Worm (Caenorhabditis elegans) whole organism, L1 larva: ENCODE results near the gene F44G4.5.
A peak's percentile ranks its signal among the peaks of the same experiment; 100 is the strongest.

ENCODE experiments used
- F16B12.6 ChIP-seq: fragments of 150-350 bp; optimal IDR thresholded peaks from 2 replicates; lab custom pipeline; 2014; ENCODE audit warnings: missing biosample characterization, missing genetic modification characterization
- Y116A8C.19 ChIP-seq: sonication (generic microtip); optimal IDR thresholded peaks from 2 replicates; lab custom pipeline; 2016; ENCODE audit warnings: missing compliant biosample characterization, missing genetic modification characterization, borderline replicate concordance
- alr-1 ChIP-seq: fragments of 200-800 bp; sonication (Bioruptor generic); optimal IDR thresholded peaks from 2 replicates; lab custom pipeline; 2018; ENCODE audit warnings: borderline replicate concordance, mild to moderate bottlenecking, missing genetic modification characterization, missing compliant biosample characterization
- ama-1 ChIP-seq: fragments of 150-350 bp; optimal IDR thresholded peaks from 2 replicates; lab custom pipeline; 2014
- blmp-1 ChIP-seq: fragments of 150-350 bp; optimal IDR thresholded peaks from 2 replicates; lab custom pipeline; 2014; ENCODE audit warnings: missing biosample characterization, missing genetic modification characterization
- ceh-63 ChIP-seq: fragments of 200-800 bp; sonication (Bioruptor generic); optimal IDR thresholded peaks from 2 replicates; lab custom pipeline; 2018; ENCODE audit warnings: mild to moderate bottlenecking, missing genetic modification characterization, missing compliant biosample characterization
- ceh-8 ChIP-seq: fragments of 200-800 bp; sonication (Bioruptor generic); optimal IDR thresholded peaks from 2 replicates; lab custom pipeline; 2018; ENCODE audit warnings: mild to moderate bottlenecking, missing genetic modification characterization, moderate library complexity, missing compliant biosample characterization
- ceh-82 ChIP-seq, 3 experiments: fragments of 150-350 bp in 1 of 3; sonication (generic microtip) in 2 of 3; optimal IDR thresholded peaks; 2 replicates each; lab custom pipeline; 2014 to 2017; ENCODE audit warnings: missing biosample characterization in 3 of 3, missing genetic modification characterization in 3 of 3
- ces-1 ChIP-seq: fragments of 150-350 bp; optimal IDR thresholded peaks from 2 replicates; lab custom pipeline; 2014; ENCODE audit warnings: missing biosample characterization, missing genetic modification reagents, missing genetic modification characterization
- efl-1 ChIP-seq, 4 experiments: fragments of 150-350 bp; optimal IDR thresholded peaks in 3 of 4; peaks in 1 of 4; 1 replicate in 1 of 4; 2 replicates in 3 of 4; lab custom pipeline; 2014; ENCODE audit warnings: missing biosample characterization in 2 of 4, missing genetic modification characterization in 2 of 4, missing genetic modification reagents in 2 of 4
- efl-3 ChIP-seq: fragments of 200-800 bp; sonication (Bioruptor generic); optimal IDR thresholded peaks from 2 replicates; lab custom pipeline; 2018; ENCODE audit warnings: mild to moderate bottlenecking, missing genetic modification characterization, missing compliant biosample characterization
- egl-27 ChIP-seq, 2 experiments: fragments of 150-350 bp in 1 of 2; sonication (generic microtip); optimal IDR thresholded peaks; 3 replicates each; lab custom pipeline; 2017 to 2018; ENCODE audit warnings: missing biosample characterization in 2 of 2, missing genetic modification characterization in 2 of 2, missing genetic modification reagents in 2 of 2
- elt-2 ChIP-seq: sonication (generic microtip); optimal IDR thresholded peaks from 2 replicates; lab custom pipeline; 2016; ENCODE audit warnings: missing genetic modification characterization, mild to moderate bottlenecking, inconsistent platforms, missing compliant biosample characterization, missing genetic modification reagents
- grh-1 ChIP-seq: fragments of 200-800 bp; sonication (Bioruptor generic); IDR thresholded peaks from 2 replicates; pipeline ENCODE4 v1.3.6; 2022; ENCODE audit warnings: missing genetic modification reagents, missing genetic modification characterization, missing compliant biosample characterization
- irx-1 ChIP-seq: sonication (generic microtip); optimal IDR thresholded peaks from 2 replicates; lab custom pipeline; 2016; ENCODE audit warnings: missing genetic modification characterization, missing compliant biosample characterization
- lin-14 ChIP-seq: fragments of 200-800 bp; sonication (Bioruptor generic); optimal IDR thresholded peaks from 2 replicates; lab custom pipeline; 2018; ENCODE audit warnings: mild to moderate bottlenecking, missing genetic modification characterization, moderate library complexity, missing compliant biosample characterization
- lin-15B ChIP-seq: fragments of 150-350 bp; sonication (generic microtip); optimal IDR thresholded peaks from 3 replicates; lab custom pipeline; 2014; ENCODE audit warnings: missing biosample characterization, missing genetic modification characterization
- lsy-2 ChIP-seq, 2 experiments: fragments of 150-350 bp; optimal IDR thresholded peaks; 2 replicates each; lab custom pipeline; 2014; ENCODE audit warnings: missing biosample characterization in 2 of 2, missing genetic modification characterization in 2 of 2
- mab-9 ChIP-seq: fragments of 200-800 bp; sonication (Bioruptor generic); IDR thresholded peaks from 2 replicates; pipeline ENCODE4 v1.3.6; 2022; ENCODE audit warnings: missing genetic modification reagents, missing genetic modification characterization, missing compliant biosample characterization
- mdl-1 ChIP-seq, 2 experiments: fragments of 150-350 bp; optimal IDR thresholded peaks; 2 replicates each; lab custom pipeline; 2014 to 2017; ENCODE audit warnings: missing biosample characterization in 2 of 2, missing genetic modification characterization in 2 of 2, inconsistent platforms in 1 of 2
- mef-2 ChIP-seq: fragments of 150-350 bp; optimal IDR thresholded peaks from 2 replicates; lab custom pipeline; 2014; ENCODE audit warnings: missing biosample characterization, missing genetic modification characterization
- mep-1 ChIP-seq: fragments of 150-350 bp; optimal IDR thresholded peaks from 2 replicates; lab custom pipeline; 2014; ENCODE audit warnings: missing biosample characterization, missing genetic modification characterization
- nhr-19 ChIP-seq: fragments of 200-800 bp; sonication (Bioruptor generic); conservative IDR thresholded peaks from 2 replicates; pipeline ENCODE4 v1.3.6; 2022; ENCODE audit warnings: missing genetic modification characterization, missing compliant biosample characterization
- nhr-20 ChIP-seq: sonication (generic microtip); optimal IDR thresholded peaks from 2 replicates; lab custom pipeline; 2016; ENCODE audit warnings: mild to moderate bottlenecking, missing genetic modification characterization, missing compliant biosample characterization
- nhr-237 ChIP-seq: fragments of 150-350 bp; optimal IDR thresholded peaks from 2 replicates; lab custom pipeline; 2014; ENCODE audit warnings: missing biosample characterization, missing genetic modification characterization
- nhr-71 ChIP-seq: sonication (generic microtip); optimal IDR thresholded peaks from 2 replicates; lab custom pipeline; 2016; ENCODE audit warnings: mild to moderate bottlenecking, missing genetic modification characterization, moderate library complexity, missing compliant biosample characterization
- nhr-84 ChIP-seq: sonication (generic microtip); optimal IDR thresholded peaks from 2 replicates; lab custom pipeline; 2017; ENCODE audit warnings: missing biosample characterization, missing genetic modification characterization
- nhr-85 ChIP-seq: sonication (generic microtip); peaks from one replicate; lab custom pipeline; 2016; ENCODE audit warnings: missing genetic modification characterization, inconsistent platforms, missing compliant biosample characterization
- pag-3 ChIP-seq: sonication (generic microtip); optimal IDR thresholded peaks from 2 replicates; lab custom pipeline; 2017; ENCODE audit warnings: missing genetic modification characterization, mild to moderate bottlenecking, missing compliant biosample characterization, antibody characterized with exemption, borderline replicate concordance; ENCODE audit not compliant: insufficient read depth
- pax-3 ChIP-seq: fragments of 200-800 bp; sonication (Bioruptor generic); optimal IDR thresholded peaks from 2 replicates; lab custom pipeline; 2018; ENCODE audit warnings: mild to moderate bottlenecking, missing genetic modification characterization, moderate library complexity, missing compliant biosample characterization
- rnt-1 ChIP-seq: sonication (generic microtip); optimal IDR thresholded peaks from 2 replicates; lab custom pipeline; 2016; ENCODE audit warnings: mild to moderate bottlenecking, missing genetic modification characterization, moderate library complexity, missing compliant biosample characterization
- swsn-7 ChIP-seq: sonication (generic microtip); optimal IDR thresholded peaks from 2 replicates; lab custom pipeline; 2016; ENCODE audit warnings: missing genetic modification characterization, missing compliant biosample characterization
- tlp-1 ChIP-seq: fragments of 150-350 bp; optimal IDR thresholded peaks from 2 replicates; lab custom pipeline; 2014; ENCODE audit warnings: missing biosample characterization, missing genetic modification characterization
- unc-130 ChIP-seq: fragments of 150-350 bp; optimal IDR thresholded peaks from 2 replicates; lab custom pipeline; 2017; ENCODE audit warnings: missing biosample characterization, missing genetic modification characterization, inconsistent platforms
- unc-86 ChIP-seq: sonication (generic microtip); optimal IDR thresholded peaks from 2 replicates; lab custom pipeline; 2016; ENCODE audit warnings: missing genetic modification characterization, missing compliant biosample characterization
- vab-15 ChIP-seq: sonication (generic microtip); optimal IDR thresholded peaks from 2 replicates; lab custom pipeline; 2017; ENCODE audit warnings: missing genotype, mild to moderate bottlenecking, missing genetic modification characterization, missing compliant biosample characterization
- xbp-1 ChIP-seq: sonication (generic microtip); optimal IDR thresholded peaks from 2 replicates; lab custom pipeline; 2016; ENCODE audit warnings: missing genetic modification characterization, missing compliant biosample characterization
- ztf-11 ChIP-seq, 2 experiments: sonication (generic microtip); optimal IDR thresholded peaks; 2 replicates each; lab custom pipeline; 2016 to 2017; ENCODE audit warnings: missing genetic modification characterization in 2 of 2, missing biosample characterization in 1 of 2, missing compliant biosample characterization in 1 of 2
- ztf-4 ChIP-seq: fragments of 150-350 bp; optimal IDR thresholded peaks from 2 replicates; lab custom pipeline; 2014; ENCODE audit warnings: missing biosample characterization, missing genetic modification characterization

Gene F44G4.5

DNA sequence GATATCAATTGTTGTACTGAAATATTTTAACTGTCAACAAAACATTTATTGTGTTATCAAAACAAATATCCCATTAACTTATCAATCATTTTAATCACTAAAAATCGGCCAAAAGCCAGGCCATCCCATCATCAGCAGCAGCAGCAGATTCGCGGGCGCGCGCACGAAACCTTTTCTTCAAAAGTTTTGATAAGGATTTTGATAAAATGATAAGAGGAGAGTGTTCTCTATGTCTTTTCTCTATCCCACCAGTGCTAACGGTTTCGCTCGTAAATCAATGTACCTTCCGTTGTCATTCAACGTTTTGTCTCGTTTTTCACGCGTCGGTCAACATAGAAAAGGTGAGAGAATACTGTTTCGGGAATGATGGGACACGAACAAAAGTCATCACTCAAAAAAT lies 27.9 kb upstream of the F44G4.5 start (continued):
- TF ChIP-seq nhr-85 (tag; lab: Kevin White, UChicago): peak; percentile 85
- no peak for TF ChIP-seq mef-2 (tag; lab: Kevin White, UChicago)
- no peak for TF ChIP-seq lsy-2 (tag; optimal IDR thresholded peaks at IDR 0.05; lab: Kevin White, UChicago)
- no peak for TF ChIP-seq unc-86 (tag; lab: Kevin White, UChicago)
- TF ChIP-seq nhr-20 (tag; lab: Kevin White, UChicago): peak; percentile 36
- TF ChIP-seq pax-3 (tag; lab: Kevin White, UChicago): no peak
- peak; percentile 34 for TF ChIP-seq nhr-71 (tag; lab: Kevin White, UChicago)
- TF ChIP-seq mep-1: no peak

DNA sequence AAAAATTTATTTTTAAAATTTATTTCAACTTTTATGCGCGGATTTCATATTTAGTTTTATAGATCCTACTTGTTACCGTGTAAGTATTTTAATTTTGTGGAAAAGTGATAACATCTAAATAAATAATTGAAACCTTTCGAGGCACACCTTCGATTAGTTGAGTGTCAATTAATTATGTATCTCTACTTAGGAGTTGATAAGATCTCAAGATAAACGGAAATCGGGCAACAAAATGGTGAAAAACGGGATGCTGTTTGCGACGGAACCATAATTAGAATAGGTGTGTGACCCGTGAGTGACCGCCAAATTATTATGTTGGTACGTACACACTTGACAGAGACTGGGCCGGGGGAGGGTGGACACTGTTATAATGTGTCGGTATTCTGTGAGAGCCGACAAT lies 26.1 kb upstream of the F44G4.5 start:
- TF ChIP-seq nhr-19: no peak
- TF ChIP-seq lin-15B: no peak
- TF ChIP-seq ces-1 (GFP tag; lab: Kevin White, UChicago): no peak
- no peak for TF ChIP-seq unc-130 (tag; lab: Kevin White, UChicago)
- peak; percentile 11 for TF ChIP-seq blmp-1 (tag; lab: Kevin White, UChicago)
- peak; percentile 82 for TF ChIP-seq nhr-85 (tag; lab: Kevin White, UChicago)
- no peak for TF ChIP-seq nhr-84
- no peak for TF ChIP-seq ceh-63 (GFP tag; lab: Kevin White, UChicago)
- no peak for TF ChIP-seq efl-3 (GFP tag; lab: Kevin White, UChicago)
- TF ChIP-seq egl-27 (tag; optimal IDR thresholded peaks at IDR 0.05; lab: Kevin White, UChicago): no peak
- peak; percentile 20 for TF ChIP-seq rnt-1 (tag; lab: Kevin White, UChicago)
- peak; percentile 21 for TF ChIP-seq lin-14 (GFP tag; lab: Kevin White, UChicago)
- TF ChIP-seq grh-1 (GFP tag; lab: Robert Waterston, UW): no peak
- TF ChIP-seq mdl-1 (tag; optimal IDR thresholded peaks at IDR 0.05; lab: Kevin White, UChicago): no peak
- no peak for TF ChIP-seq ama-1 (lab: Kevin White, UChicago)
- TF ChIP-seq efl-1 (optimal IDR thresholded peaks at IDR 0.05; lab: Kevin White, UChicago): no peak
- no peak for TF ChIP-seq efl-1 (GFP tag; optimal IDR thresholded peaks at IDR 0.05 in 1 of 2; lab: Kevin White, UChicago)
- TF ChIP-seq ceh-8 (GFP tag; lab: Kevin White, UChicago): no peak
- no peak for TF ChIP-seq Y116A8C.19
- no peak for TF ChIP-seq mep-1

DNA sequence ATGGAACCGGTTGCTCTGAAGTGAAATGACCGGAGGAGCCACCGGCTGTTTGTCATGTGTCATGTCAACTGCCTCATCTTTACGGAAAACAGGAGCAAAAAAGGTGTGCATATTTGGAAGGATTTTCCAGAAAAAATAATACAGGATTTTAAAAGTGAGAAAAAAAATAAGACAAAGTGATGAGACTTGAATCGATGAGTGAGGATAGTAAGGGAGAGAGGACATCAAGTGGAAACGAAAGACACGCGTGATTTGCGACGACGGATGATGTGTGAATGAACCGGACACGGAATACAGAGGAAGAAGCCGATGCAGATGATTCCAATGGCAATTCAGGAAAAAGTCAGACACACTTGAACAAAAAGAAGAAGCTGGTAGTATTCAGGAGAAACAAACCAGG lies 24.1 kb upstream of the F44G4.5 start:
- TF ChIP-seq F16B12.6 (tag; lab: Kevin White, UChicago): no peak
- no peak for TF ChIP-seq vab-15 (tag; lab: Kevin White, UChicago)
- no peak for TF ChIP-seq nhr-237
- no peak for TF ChIP-seq elt-2 (tag; lab: Kevin White, UChicago)
- TF ChIP-seq ceh-82 (tag; optimal IDR thresholded peaks at IDR 0.05; lab: Kevin White, UChicago): no peak

DNA sequence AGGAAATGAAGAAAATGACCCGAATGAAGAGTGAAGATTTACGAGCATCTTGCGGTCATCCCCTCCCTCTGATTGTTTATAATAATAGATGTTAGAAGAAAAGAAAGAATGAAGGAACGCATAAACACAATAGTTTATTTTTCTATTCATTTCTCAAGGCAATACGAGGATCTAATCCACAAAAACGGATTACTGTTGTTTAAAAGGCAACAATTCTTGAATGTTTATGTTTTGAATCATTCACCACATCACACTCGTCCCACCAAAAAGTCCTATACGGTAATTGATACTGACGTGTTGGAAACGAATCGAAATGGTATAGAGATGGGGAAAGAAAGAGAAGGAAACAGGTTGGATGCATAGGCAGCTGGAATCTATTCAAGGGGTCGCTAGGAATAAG lies 21.4 kb upstream of the F44G4.5 start:
- TF ChIP-seq unc-86 (tag; lab: Kevin White, UChicago) (no peak), lin-14 (GFP tag; lab: Kevin White, UChicago) (no peak), xbp-1 (no peak), efl-1 (optimal IDR thresholded peaks at IDR 0.05; lab: Kevin White, UChicago) (no peak), efl-1 (GFP tag; optimal IDR thresholded peaks at IDR 0.05 in 1 of 2; lab: Kevin White, UChicago) (peak in 1 of 2 experiments; percentile 10), mab-9 (GFP tag; lab: Robert Waterston, UW) (no peak), swsn-7 (tag; lab: Kevin White, UChicago) (no peak), pag-3 (tag; lab: Kevin White, UChicago) (no peak), ztf-4 (tag; lab: Kevin White, UChicago) (no peak), alr-1 (tag; lab: Kevin White, UChicago) (no peak), rnt-1 (tag; lab: Kevin White, UChicago) (no peak), tlp-1 (tag; lab: Kevin White, UChicago) (no peak), ztf-11 (tag; optimal IDR thresholded peaks at IDR 0.05; lab: Kevin White, UChicago) (no peak), irx-1 (tag; lab: Kevin White, UChicago) (peak; percentile 1), efl-3 (GFP tag; lab: Kevin White, UChicago) (no peak), blmp-1 (tag; lab: Kevin White, UChicago) (peak; percentile 11)
